Worm (Caenorhabditis elegans) whole organism, late embryonic: ENCODE results near the gene ugt-58.

Experiments
- C08G9.2 ChIP-seq: sonication (generic microtip); optimal IDR thresholded peaks from 2 replicates; lab custom pipeline; 2016; ENCODE audit warnings: mild to moderate bottlenecking, missing genetic modification characterization, moderate library complexity, missing compliant biosample characterization
- F13H6.1 ChIP-seq: sonication (generic microtip); optimal IDR thresholded peaks from 2 replicates; lab custom pipeline; 2016; ENCODE audit warnings: missing genetic modification characterization, missing compliant biosample characterization
- K02D7.2 ChIP-seq: sonication (generic microtip); optimal IDR thresholded peaks from 2 replicates; lab custom pipeline; 2017; ENCODE audit warnings: mild to moderate bottlenecking, missing genetic modification characterization, missing compliant biosample characterization
- K09A11.1 ChIP-seq: sonication (generic microtip); optimal IDR thresholded peaks from 2 replicates; lab custom pipeline; 2017; ENCODE audit warnings: antibody characterized with exemption, mild to moderate bottlenecking, missing genetic modification characterization, missing compliant biosample characterization; ENCODE audit not compliant: insufficient read depth
- Y22D7AL.16 ChIP-seq: sonication (generic microtip); optimal IDR thresholded peaks from 2 replicates; lab custom pipeline; 2016; ENCODE audit warnings: missing genetic modification characterization, missing compliant biosample characterization
- ama-1 ChIP-seq: fragments of 150-350 bp; optimal IDR thresholded peaks from 2 replicates; lab custom pipeline; 2014
- ceh-14 ChIP-seq: sonication (generic microtip); optimal IDR thresholded peaks from 2 replicates; lab custom pipeline; 2016; ENCODE audit warnings: missing genotype, missing genetic modification characterization, missing compliant biosample characterization
- ceh-19 ChIP-seq: fragments of 200-800 bp; sonication (Bioruptor generic); optimal IDR thresholded peaks from 2 replicates; lab custom pipeline; 2018; ENCODE audit warnings: mild to moderate bottlenecking, missing genetic modification characterization, missing compliant biosample characterization
- ceh-22 ChIP-seq: sonication (generic microtip); optimal IDR thresholded peaks from 2 replicates; lab custom pipeline; 2017; ENCODE audit warnings: missing biosample characterization, missing genetic modification characterization
- ceh-34 ChIP-seq: sonication (generic microtip); optimal IDR thresholded peaks from 2 replicates; lab custom pipeline; 2016; ENCODE audit warnings: mild to moderate bottlenecking, missing genetic modification characterization, missing compliant biosample characterization
- ceh-45 ChIP-seq: fragments of 200-800 bp; sonication (Bioruptor generic); IDR thresholded peaks from 2 replicates; pipeline ENCODE4 v1.3.6; 2022; ENCODE audit warnings: missing genetic modification reagents, missing genetic modification characterization, missing compliant biosample characterization
- ceh-48 ChIP-seq: sonication (generic microtip); optimal IDR thresholded peaks from 2 replicates; lab custom pipeline; 2016; ENCODE audit warnings: missing genetic modification characterization, inconsistent platforms, missing compliant biosample characterization
- ceh-6 ChIP-seq: fragments of 200-800 bp; sonication (Bioruptor generic); optimal IDR thresholded peaks from 2 replicates; lab custom pipeline; 2018; ENCODE audit warnings: mild to moderate bottlenecking, missing genetic modification characterization, missing compliant biosample characterization
- che-1 ChIP-seq: sonication (generic microtip); optimal IDR thresholded peaks from 2 replicates; lab custom pipeline; 2016; ENCODE audit warnings: mild to moderate bottlenecking, missing genetic modification characterization, missing compliant biosample characterization
- dve-1 ChIP-seq: sonication (generic microtip); optimal IDR thresholded peaks from 2 replicates; lab custom pipeline; 2017; ENCODE audit warnings: antibody characterized with exemption, mild to moderate bottlenecking, missing genetic modification characterization, missing compliant biosample characterization
- ets-4 ChIP-seq: sonication (generic microtip); optimal IDR thresholded peaks from 2 replicates; lab custom pipeline; 2016; ENCODE audit warnings: missing genetic modification characterization, missing compliant biosample characterization
- eyg-1 ChIP-seq: sonication (generic microtip); optimal IDR thresholded peaks from 2 replicates; lab custom pipeline; 2016; ENCODE audit warnings: missing genotype, missing genetic modification characterization, missing compliant biosample characterization
- fkh-10 ChIP-seq: fragments of 150-350 bp; optimal IDR thresholded peaks from 2 replicates; lab custom pipeline; 2014; ENCODE audit warnings: missing biosample characterization, missing genetic modification reagents, missing genetic modification characterization
- gmeb-2 ChIP-seq: sonication (generic microtip); optimal IDR thresholded peaks from 2 replicates; lab custom pipeline; 2016; ENCODE audit warnings: missing genetic modification characterization, inconsistent platforms, missing compliant biosample characterization
- hlh-13 ChIP-seq: fragments of 200-800 bp; sonication (Bioruptor generic); optimal IDR thresholded peaks from 2 replicates; lab custom pipeline; 2018; ENCODE audit warnings: mild to moderate bottlenecking, missing genetic modification characterization, missing compliant biosample characterization
- hlh-15 ChIP-seq: sonication (generic microtip); optimal IDR thresholded peaks from 2 replicates; lab custom pipeline; 2016; ENCODE audit warnings: missing genetic modification characterization, missing compliant biosample characterization
- hlh-30 ChIP-seq: sonication (generic microtip); optimal IDR thresholded peaks from 2 replicates; lab custom pipeline; 2017; ENCODE audit warnings: antibody characterized with exemption, missing genetic modification characterization, missing compliant biosample characterization; ENCODE audit not compliant: insufficient read depth
- hlh-6 ChIP-seq: sonication (generic microtip); optimal IDR thresholded peaks from 2 replicates; lab custom pipeline; 2016; ENCODE audit warnings: missing genotype, missing genetic modification characterization, missing compliant biosample characterization
- hlh-8 ChIP-seq: sonication (generic microtip); optimal IDR thresholded peaks from 2 replicates; lab custom pipeline; 2016; ENCODE audit warnings: missing genotype, missing genetic modification characterization, missing compliant biosample characterization
- lim-6 ChIP-seq: sonication (generic microtip); optimal IDR thresholded peaks from 2 replicates; lab custom pipeline; 2016; ENCODE audit warnings: missing genetic modification characterization, missing compliant biosample characterization
- lin-11 ChIP-seq: fragments of 200-800 bp; sonication (Bioruptor generic); optimal IDR thresholded peaks from 2 replicates; lab custom pipeline; 2018; ENCODE audit warnings: mild to moderate bottlenecking, missing genetic modification characterization, missing compliant biosample characterization
- nfya-1 ChIP-seq: sonication (generic microtip); optimal IDR thresholded peaks from 2 replicates; lab custom pipeline; 2017; ENCODE audit warnings: missing genetic modification characterization, mild to moderate bottlenecking, missing compliant biosample characterization, antibody characterized with exemption, moderate library complexity
- odd-2 ChIP-seq: sonication (generic microtip); optimal IDR thresholded peaks from 2 replicates; lab custom pipeline; 2017; ENCODE audit warnings: antibody characterized with exemption, mild to moderate bottlenecking, missing genetic modification characterization, missing compliant biosample characterization
- pat-9 ChIP-seq: fragments of 200-800 bp; sonication (Bioruptor generic); optimal IDR thresholded peaks from 2 replicates; lab custom pipeline; 2018; ENCODE audit warnings: mild to moderate bottlenecking, missing genetic modification characterization, moderate library complexity, missing compliant biosample characterization
- pax-1 ChIP-seq: fragments of 150-350 bp; optimal IDR thresholded peaks from 2 replicates; lab custom pipeline; 2014; ENCODE audit warnings: missing biosample characterization, missing genetic modification characterization
- pha-2 ChIP-seq: sonication (generic microtip); optimal IDR thresholded peaks from 2 replicates; lab custom pipeline; 2017; ENCODE audit warnings: mild to moderate bottlenecking, missing genetic modification characterization, missing compliant biosample characterization
- pqm-1 ChIP-seq: sonication (generic microtip); optimal IDR thresholded peaks from 2 replicates; lab custom pipeline; 2016; ENCODE audit warnings: missing genetic modification characterization, missing compliant biosample characterization
- ref-2 ChIP-seq: sonication (generic microtip); optimal IDR thresholded peaks from 2 replicates; lab custom pipeline; 2016; ENCODE audit warnings: missing genetic modification characterization, missing compliant biosample characterization
- rnt-1 ChIP-seq: sonication (generic microtip); optimal IDR thresholded peaks from 2 replicates; lab custom pipeline; 2016; ENCODE audit warnings: missing genetic modification characterization, missing compliant biosample characterization
- sox-2 ChIP-seq: fragments of 200-800 bp; sonication (Bioruptor generic); IDR thresholded peaks from 2 replicates; pipeline ENCODE4 v1.3.6; 2022; ENCODE audit warnings: missing genetic modification reagents, missing genetic modification characterization, missing compliant biosample characterization
- sox-4 ChIP-seq: sonication (generic microtip); optimal IDR thresholded peaks from 2 replicates; lab custom pipeline; 2017; ENCODE audit warnings: mild to moderate bottlenecking, missing genetic modification characterization, inconsistent platforms, missing compliant biosample characterization
- syd-9 ChIP-seq: sonication (generic microtip); optimal IDR thresholded peaks from 2 replicates; lab custom pipeline; 2016; ENCODE audit warnings: mild to moderate bottlenecking, missing genetic modification characterization, moderate library complexity, missing compliant biosample characterization
- ttx-3 ChIP-seq: sonication (generic microtip); optimal IDR thresholded peaks from 2 replicates; lab custom pipeline; 2016; ENCODE audit warnings: missing genetic modification reagents, missing genetic modification characterization, missing compliant biosample characterization
- unc-55 ChIP-seq: sonication (generic microtip); optimal IDR thresholded peaks from 2 replicates; lab custom pipeline; 2017; ENCODE audit warnings: missing biosample characterization, missing genetic modification reagents, missing genetic modification characterization
- unc-86 ChIP-seq: sonication (generic microtip); optimal IDR thresholded peaks from 2 replicates; lab custom pipeline; 2016; ENCODE audit warnings: missing genetic modification characterization, missing compliant biosample characterization
- zip-5 ChIP-seq: sonication (generic microtip); optimal IDR thresholded peaks from 2 replicates; lab custom pipeline; 2016; ENCODE audit warnings: missing genetic modification characterization, missing compliant biosample characterization

Gene ugt-58

ce11 chrII:9544386-9544785 is 42.2 kb downstream of the ugt-58 start, which contains the start of gene sra-7:
Gene sra-7 (plus strand): TSS chrII:9544686.
- no peak for TF ChIP-seq fkh-10 (GFP tag; lab: Kevin White, UChicago)
- no peak for TF ChIP-seq dve-1 (tag; lab: Kevin White, UChicago)
- TF ChIP-seq C08G9.2 (tag; lab: Kevin White, UChicago), result no peak
- TF ChIP-seq F13H6.1, result no peak
- no peak for TF ChIP-seq sox-2 (GFP tag; lab: Robert Waterston, UW)
- TF ChIP-seq ceh-48 (tag; lab: Kevin White, UChicago), result no peak
- TF ChIP-seq Y22D7AL.16, result no peak
- no peak for TF ChIP-seq ceh-34 (tag; lab: Kevin White, UChicago)
- no peak for TF ChIP-seq ceh-19 (GFP tag; lab: Kevin White, UChicago)
- no peak for TF ChIP-seq syd-9 (tag; lab: Kevin White, UChicago)
- no peak for TF ChIP-seq ref-2 (tag; lab: Kevin White, UChicago)
- no peak for TF ChIP-seq zip-5 (tag; lab: Kevin White, UChicago)
- TF ChIP-seq unc-86 (tag; lab: Kevin White, UChicago), result no peak
- TF ChIP-seq lim-6 (tag; lab: Kevin White, UChicago), result no peak
- TF ChIP-seq nfya-1 (tag; lab: Kevin White, UChicago), result no peak
- TF ChIP-seq ets-4, result no peak
- no peak for TF ChIP-seq hlh-30
- no peak for TF ChIP-seq K09A11.1 (tag; lab: Kevin White, UChicago)

ce11 chrII:9542785-9543184 is 43.8 kb downstream of the ugt-58 start, which contains the start of gene sra-4:
Gene sra-4 (minus strand): TSS chrII:9542885.
- TF ChIP-seq hlh-6 (tag; lab: Kevin White, UChicago) (no peak), lin-11 (tag; lab: Kevin White, UChicago) (no peak), ama-1 (lab: Kevin White, UChicago) (no peak), K02D7.2 (tag; lab: Kevin White, UChicago) (no peak), ttx-3 (no peak), unc-55 (GFP tag; lab: Kevin White, UChicago) (no peak), gmeb-2 (tag; lab: Kevin White, UChicago) (no peak), ceh-45 (GFP tag; lab: Robert Waterston, UW) (no peak), ceh-22 (tag; lab: Kevin White, UChicago) (no peak), ets-4 (no peak), sox-4 (tag; lab: Kevin White, UChicago) (no peak), rnt-1 (tag; lab: Kevin White, UChicago) (no peak), pat-9 (tag; lab: Kevin White, UChicago) (no peak), ceh-14 (tag; lab: Kevin White, UChicago) (no peak), ceh-6 (GFP tag; lab: Kevin White, UChicago) (no peak)

DNA sequence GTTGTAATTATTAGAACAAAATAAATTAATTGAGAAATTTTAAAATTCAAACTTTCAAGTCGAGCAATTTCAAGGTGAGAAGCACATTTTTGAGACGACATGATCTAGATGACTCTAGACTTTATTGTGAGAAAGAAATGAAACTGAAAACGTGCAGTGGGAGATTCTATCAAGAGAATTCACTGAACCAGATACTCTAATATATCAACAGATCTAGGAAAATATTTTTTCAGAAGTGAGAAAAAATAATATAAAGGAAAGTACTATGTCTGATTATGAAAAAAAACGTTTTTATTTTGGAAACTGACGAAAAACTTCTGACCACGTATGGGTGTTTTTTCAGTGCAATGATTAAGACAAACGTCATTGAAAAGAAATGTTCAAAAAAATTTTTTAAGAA is 45.9 kb downstream of the ugt-58 start, which contains the start of gene sra-3:
sra-3 (minus strand) TSS at position 101 of the 400 bp plus-strand sequence.
- TF ChIP-seq che-1 (tag; lab: Kevin White, UChicago) (no peak), hlh-8 (no peak), odd-2 (tag; lab: Kevin White, UChicago) (no peak), hlh-6 (tag; lab: Kevin White, UChicago) (no peak), ceh-45 (GFP tag; lab: Robert Waterston, UW) (no peak), unc-86 (tag; lab: Kevin White, UChicago) (no peak), nfya-1 (tag; lab: Kevin White, UChicago) (no peak), hlh-30 (no peak), hlh-15 (tag; lab: Kevin White, UChicago) (no peak), ceh-22 (tag; lab: Kevin White, UChicago) (no peak), pha-2 (tag; lab: Kevin White, UChicago) (no peak), Y22D7AL.16 (no peak), eyg-1 (tag; lab: Kevin White, UChicago) (no peak), pat-9 (tag; lab: Kevin White, UChicago) (no peak), pqm-1 (no peak), hlh-13 (no peak), pax-1 (tag; lab: Kevin White, UChicago) (no peak), rnt-1 (tag; lab: Kevin White, UChicago) (no peak)
